Worm (Caenorhabditis elegans) whole organism, young adult: ENCODE results near the gene abcf-3.

ENCODE experiments used
- B0261.1 ChIP-seq: sonication (generic microtip); optimal IDR thresholded peaks from 2 replicates; lab custom pipeline; 2016; ENCODE audit warnings: mild to moderate bottlenecking, missing genetic modification characterization, moderate library complexity, missing compliant biosample characterization
- D2030.7 ChIP-seq: fragments of 200-800 bp; sonication (Bioruptor generic); IDR thresholded peaks from 2 replicates; pipeline ENCODE4 v1.3.6; 2022; ENCODE audit warnings: missing genetic modification reagents, missing genetic modification characterization, missing compliant biosample characterization
- F22D6.2 ChIP-seq: sonication (generic microtip); optimal IDR thresholded peaks from 2 replicates; lab custom pipeline; 2016; ENCODE audit warnings: mild to moderate bottlenecking, missing genetic modification characterization, missing compliant biosample characterization
- F33H1.4 ChIP-seq: fragments of 200-800 bp; sonication (Bioruptor generic); IDR thresholded peaks from 2 replicates; pipeline ENCODE4 v1.3.6; 2022; ENCODE audit warnings: missing genetic modification reagents, missing genetic modification characterization, missing compliant biosample characterization
- F52B5.7 ChIP-seq: sonication (generic microtip); optimal IDR thresholded peaks from 2 replicates; lab custom pipeline; 2016; ENCODE audit warnings: mild to moderate bottlenecking, missing genetic modification characterization, missing compliant biosample characterization
- K12H6.12 ChIP-seq: fragments of 200-800 bp; sonication (Bioruptor generic); optimal IDR thresholded peaks from 2 replicates; lab custom pipeline; 2018; ENCODE audit warnings: mild to moderate bottlenecking, missing genetic modification characterization, missing compliant biosample characterization
- T07F8.4 ChIP-seq: sonication (generic microtip); optimal IDR thresholded peaks from 2 replicates; lab custom pipeline; 2016; ENCODE audit warnings: mild to moderate bottlenecking, missing genetic modification characterization, moderate library complexity, missing compliant biosample characterization
- Y53G8AR.9 ChIP-seq: fragments of 200-800 bp; sonication (Bioruptor generic); conservative IDR thresholded peaks from 2 replicates; pipeline ENCODE4 v1.3.6; 2022; ENCODE audit warnings: missing genetic modification reagents, missing genetic modification characterization, missing compliant biosample characterization
- ZK185.1 ChIP-seq: sonication (generic microtip); optimal IDR thresholded peaks from 2 replicates; lab custom pipeline; 2016; ENCODE audit warnings: mild to moderate bottlenecking, missing genetic modification characterization, missing compliant biosample characterization; ENCODE audit not compliant: poor library complexity, severe bottlenecking
- akir-1 ChIP-seq: fragments of 200-800 bp; sonication (Bioruptor generic); optimal IDR thresholded peaks from 2 replicates; lab custom pipeline; 2018; ENCODE audit warnings: mild to moderate bottlenecking, missing genetic modification characterization, moderate library complexity, missing compliant biosample characterization
- ceh-100 ChIP-seq: fragments of 200-800 bp; sonication (Bioruptor generic); IDR thresholded peaks from 2 replicates; pipeline ENCODE4 v1.3.6; 2022; ENCODE audit warnings: missing genetic modification reagents, missing genetic modification characterization, missing compliant biosample characterization
- ceh-27 ChIP-seq: fragments of 200-800 bp; sonication (Bioruptor generic); optimal IDR thresholded peaks from 2 replicates; lab custom pipeline; 2018; ENCODE audit warnings: mild to moderate bottlenecking, missing genetic modification characterization, moderate library complexity, missing compliant biosample characterization
- ceh-58 ChIP-seq: fragments of 200-800 bp; sonication (Bioruptor generic); IDR thresholded peaks from 2 replicates; pipeline ENCODE4 v1.3.6; 2022; ENCODE audit warnings: missing genetic modification characterization, missing compliant biosample characterization
- ceh-79 ChIP-seq: sonication (generic microtip); optimal IDR thresholded peaks from 2 replicates; lab custom pipeline; 2017; ENCODE audit warnings: mild to moderate bottlenecking, missing genetic modification characterization, missing compliant biosample characterization
- ceh-91 ChIP-seq: fragments of 200-800 bp; sonication (Bioruptor generic); IDR thresholded peaks from 2 replicates; pipeline ENCODE4 v1.3.6; 2022; ENCODE audit warnings: missing genetic modification reagents, missing genetic modification characterization, missing compliant biosample characterization
- dox-1 ChIP-seq: fragments of 200-800 bp; sonication (Bioruptor generic); IDR thresholded peaks from 2 replicates; pipeline ENCODE4 v1.3.6; 2022; ENCODE audit warnings: missing genetic modification reagents, missing genetic modification characterization, missing compliant biosample characterization
- dpl-1 ChIP-seq: fragments of 150-350 bp; optimal IDR thresholded peaks from 2 replicates; lab custom pipeline; 2014; ENCODE audit warnings: missing biosample characterization, missing genetic modification reagents, missing genetic modification characterization
- egl-44 ChIP-seq: fragments of 200-800 bp; sonication (Bioruptor generic); IDR thresholded peaks from 2 replicates; pipeline ENCODE4 v1.3.6; 2022; ENCODE audit warnings: missing genetic modification reagents, missing genetic modification characterization, missing compliant biosample characterization
- gei-17 ChIP-seq: fragments of 200-800 bp; sonication (Bioruptor generic); optimal IDR thresholded peaks from 2 replicates; lab custom pipeline; 2018; ENCODE audit warnings: mild to moderate bottlenecking, missing genetic modification characterization, missing compliant biosample characterization
- lin-26 ChIP-seq: fragments of 200-800 bp; sonication (Bioruptor generic); IDR thresholded peaks from 2 replicates; pipeline ENCODE4 v1.3.6; 2022; ENCODE audit warnings: missing genetic modification reagents, missing genetic modification characterization, missing compliant biosample characterization
- lir-1 ChIP-seq: fragments of 200-800 bp; sonication (Bioruptor generic); conservative IDR thresholded peaks from 2 replicates; pipeline ENCODE4 v1.3.6; 2022; ENCODE audit warnings: missing genetic modification reagents, missing genetic modification characterization, missing compliant biosample characterization
- lsl-1 ChIP-seq: fragments of 200-800 bp; sonication (Bioruptor generic); optimal IDR thresholded peaks from 2 replicates; lab custom pipeline; 2018; ENCODE audit warnings: mild to moderate bottlenecking, missing genetic modification characterization, moderate library complexity, missing compliant biosample characterization
- madf-10 ChIP-seq: sonication (generic microtip); optimal IDR thresholded peaks from 2 replicates; lab custom pipeline; 2016; ENCODE audit warnings: mild to moderate bottlenecking, missing genetic modification characterization, missing compliant biosample characterization
- madf-3 ChIP-seq: fragments of 200-800 bp; sonication (Bioruptor generic); IDR thresholded peaks from 2 replicates; pipeline ENCODE4 v1.3.6; 2022; ENCODE audit warnings: missing genetic modification reagents, missing genetic modification characterization, missing compliant biosample characterization
- madf-8 ChIP-seq: fragments of 200-800 bp; sonication (Bioruptor generic); conservative IDR thresholded peaks from 2 replicates; pipeline ENCODE4 v1.3.6; 2022; ENCODE audit warnings: missing genetic modification reagents, missing genetic modification characterization, missing compliant biosample characterization
- mcd-1 ChIP-seq: fragments of 200-800 bp; sonication (Bioruptor generic); IDR thresholded peaks from 2 replicates; pipeline ENCODE4 v1.3.6; 2022; ENCODE audit warnings: missing genetic modification reagents, missing genetic modification characterization, missing compliant biosample characterization
- mel-28 ChIP-seq: sonication (generic microtip); optimal IDR thresholded peaks from 2 replicates; lab custom pipeline; 2016; ENCODE audit warnings: borderline replicate concordance, mild to moderate bottlenecking, missing genetic modification characterization, missing compliant biosample characterization
- mes-4 ChIP-seq: sonication (generic microtip); optimal IDR thresholded peaks from 2 replicates; lab custom pipeline; 2016; ENCODE audit warnings: missing genotype, missing genetic modification characterization, missing compliant biosample characterization
- nhr-120 ChIP-seq: fragments of 200-800 bp; sonication (Bioruptor generic); IDR thresholded peaks from 2 replicates; pipeline ENCODE4 v1.3.6; 2022; ENCODE audit warnings: missing genetic modification characterization, missing compliant biosample characterization
- nhr-90 ChIP-seq: sonication (generic microtip); optimal IDR thresholded peaks from 2 replicates; lab custom pipeline; 2016; ENCODE audit warnings: missing genotype, mild to moderate bottlenecking, missing genetic modification characterization, missing compliant biosample characterization
- rcor-1 ChIP-seq: fragments of 200-800 bp; sonication (Bioruptor generic); IDR thresholded peaks from 2 replicates; pipeline ENCODE4 v1.3.6; 2022; ENCODE audit warnings: missing genetic modification reagents, missing genetic modification characterization, missing compliant biosample characterization
- rec-8 ChIP-seq, 2 experiments: sonication (generic microtip); optimal IDR thresholded peaks; 2 replicates each; lab custom pipeline; 2016; ENCODE audit warnings: mild to moderate bottlenecking in 2 of 2, missing genetic modification characterization in 2 of 2, missing genetic modification reagents in 2 of 2, missing genotype in 2 of 2, missing biosample characterization in 1 of 2, missing compliant biosample characterization in 1 of 2, moderate library complexity in 1 of 2
- rpc-1 ChIP-seq, 2 experiments: fragments of 150-350 bp in 1 of 2; sonication (generic microtip) in 1 of 2; optimal IDR thresholded peaks; 2 replicates each; lab custom pipeline; 2014 to 2018; ENCODE audit warnings: missing biosample characterization in 1 of 2, missing genetic modification characterization in 1 of 2, missing genetic modification reagents in 1 of 2, missing genotype in 1 of 2
- sea-2 ChIP-seq: fragments of 200-800 bp; sonication (Bioruptor generic); IDR thresholded peaks from 2 replicates; pipeline ENCODE4 v1.3.6; 2022; ENCODE audit warnings: missing genetic modification characterization, missing compliant biosample characterization
- tbx-9 ChIP-seq: sonication (generic microtip); optimal IDR thresholded peaks from 2 replicates; lab custom pipeline; 2016; ENCODE audit warnings: borderline replicate concordance, missing genetic modification characterization, inconsistent platforms, missing compliant biosample characterization
- zfh-2 ChIP-seq: fragments of 200-800 bp; sonication (Bioruptor generic); conservative IDR thresholded peaks from 2 replicates; pipeline ENCODE4 v1.3.6; 2022; ENCODE audit warnings: missing genetic modification reagents, missing genetic modification characterization, missing compliant biosample characterization
- ztf-28 ChIP-seq: fragments of 200-800 bp; sonication (Bioruptor generic); IDR thresholded peaks from 2 replicates; pipeline ENCODE4 v1.3.6; 2022; ENCODE audit warnings: missing genetic modification reagents, missing genetic modification characterization, missing compliant biosample characterization
- ztf-3 ChIP-seq: fragments of 200-800 bp; sonication (Bioruptor generic); optimal IDR thresholded peaks from 2 replicates; lab custom pipeline; 2018; ENCODE audit warnings: mild to moderate bottlenecking, missing genetic modification characterization, missing compliant biosample characterization

Gene abcf-3

ce11 chrIII:6206161-6206853 is 33.1 kb downstream of the abcf-3 start, which contains the start of the genes sna-3 and rps-3 (continued):
- TF ChIP-seq mel-28 (tag; lab: Kevin White, UChicago) (no peak), mcd-1 (GFP tag; lab: Robert Waterston, UW) (peak; percentile 72), dpl-1 (GFP tag; lab: Kevin White, UChicago) (peak; percentile 29), rec-8 (tag; optimal IDR thresholded peaks at IDR 0.05; lab: Kevin White, UChicago) (no peak), akir-1 (GFP tag; lab: Kevin White, UChicago) (no peak), ceh-27 (GFP tag; lab: Kevin White, UChicago) (peak; percentile 50), Y53G8AR.9 (no peak), mes-4 (tag; lab: Kevin White, UChicago) (no peak), ZK185.1 (tag; lab: Kevin White, UChicago) (peak; percentile 40), ceh-91 (peak; percentile 38; the same call in 1 of the 2 replicates), F22D6.2 (no peak), lin-26 (no peak), sea-2 (GFP tag; lab: Robert Waterston, UW) (no peak), madf-10 (tag; lab: Kevin White, UChicago) (no peak), lir-1 (GFP tag; lab: Robert Waterston, UW) (no peak), lsl-1 (GFP tag; lab: Kevin White, UChicago) (peak; percentile 58), nhr-120 (GFP tag; lab: Robert Waterston, UW) (no peak), nhr-90 (tag; lab: Kevin White, UChicago) (no peak)

ce11 chrIII:6207046-6207445 is 33.8 kb downstream of the abcf-3 start:
- TF ChIP-seq nhr-90 (tag; lab: Kevin White, UChicago) (no peak), T07F8.4 (tag; lab: Kevin White, UChicago) (no peak), madf-8 (no peak), ztf-3 (no peak), Y53G8AR.9 (no peak), madf-3 (GFP tag; lab: Robert Waterston, UW) (no peak), rpc-1 (optimal IDR thresholded peaks at IDR 0.05; lab: Kevin White, UChicago) (no peak), rpc-1 (tag; optimal IDR thresholded peaks at IDR 0.05; lab: Kevin White, UChicago) (no peak), F52B5.7 (tag; lab: Kevin White, UChicago) (no peak), gei-17 (GFP tag; lab: Kevin White, UChicago) (no peak), ztf-28 (GFP tag; lab: Robert Waterston, UW) (no peak), ceh-79 (tag; lab: Kevin White, UChicago) (no peak), dox-1 (GFP tag; lab: Robert Waterston, UW) (peak; percentile 56; the same call in 1 of the 2 replicates), ceh-100 (no peak), zfh-2 (GFP tag; lab: Robert Waterston, UW) (peak; percentile 49), D2030.7 (GFP tag; lab: Robert Waterston, UW) (peak; percentile 18; the same call in 1 of the 2 replicates), ZK185.1 (tag; lab: Kevin White, UChicago) (no peak), egl-44 (GFP tag; lab: Robert Waterston, UW) (no peak), madf-10 (tag; lab: Kevin White, UChicago) (no peak), tbx-9 (tag; lab: Kevin White, UChicago) (no peak), F22D6.2 (no peak), ceh-58 (GFP tag; lab: Robert Waterston, UW) (0 out of 2 replicates have a peak, but pooled peaks have one; percentile 57), B0261.1 (tag; lab: Kevin White, UChicago) (no peak), K12H6.12 (tag; lab: Kevin White, UChicago) (no peak), F33H1.4 (GFP tag; lab: Robert Waterston, UW) (peak; percentile 26; the same call in 1 of the 2 replicates), rcor-1 (GFP tag; lab: Robert Waterston, UW) (no peak)
- TF ChIP-seq, all 124 proteins: peak for 5
